Worm (Caenorhabditis elegans): Measurements from ENCODE around the gene srd-68.

Gene srd-68

ce11 chrV:16888788-16889325, 13.8 kb downstream of the srd-68 start, which contains the start of the genes ifas-2 and fbxa-44:
Gene ifas-2, minus strand, starts transcription at chrV:16888888.
Gene fbxa-44, plus strand, starts transcription at chrV:16889275.
- TF ChIP-seq daf-12 (tag; optimal IDR thresholded peaks at IDR 0.05) = no peak
- no peak for TF ChIP-seq fkh-2 (tag; optimal IDR thresholded peaks at IDR 0.05)
- TF ChIP-seq nhr-12 (tag; optimal IDR thresholded peaks at IDR 0.05) = no peak
- TF ChIP-seq snpc-4 (tag; optimal IDR thresholded peaks at IDR 0.05) = no peak
- TF ChIP-seq nhr-76 (tag; optimal IDR thresholded peaks at IDR 0.05) = no peak
- no peak for TF ChIP-seq ceh-82 (tag; optimal IDR thresholded peaks at IDR 0.05)
- no peak for TF ChIP-seq elt-2 (tag; optimal IDR thresholded peaks at IDR 0.05)
- no peak for TF ChIP-seq ZK546.5 (tag; optimal IDR thresholded peaks at IDR 0.05)
- no peak for TF ChIP-seq lin-15B (tag; optimal IDR thresholded peaks at IDR 0.05)
- no peak for TF ChIP-seq mml-1 (tag; optimal IDR thresholded peaks at IDR 0.05)
- TF ChIP-seq elt-1 (tag; optimal IDR thresholded peaks at IDR 0.05) = no peak
- no peak for TF ChIP-seq egl-27 (tag; optimal IDR thresholded peaks at IDR 0.05)
- no peak for TF ChIP-seq ztf-11 (tag; optimal IDR thresholded peaks at IDR 0.05)
- TF ChIP-seq unc-62 (GFP tag; optimal IDR thresholded peaks at IDR 0.05) = no peak
- TF ChIP-seq lin-39 (tag; optimal IDR thresholded peaks at IDR 0.05) = no peak
- no peak for TF ChIP-seq nhr-23 (tag; optimal IDR thresholded peaks at IDR 0.05)
- no peak for TF ChIP-seq ceh-16 (tag; optimal IDR thresholded peaks at IDR 0.05)
- no peak for TF ChIP-seq elt-3 (tag; optimal IDR thresholded peaks at IDR 0.05)
- TF ChIP-seq R02D3.7 (tag; optimal IDR thresholded peaks at IDR 0.05) = no peak
- TF ChIP-seq sea-2 (GFP tag; optimal IDR thresholded peaks at IDR 0.05) = no peak

- TF ChIP-seq ceh-9 (tag; optimal IDR thresholded peaks at IDR 0.05) (no peak), snpc-4 (tag; optimal IDR thresholded peaks at IDR 0.05) (no peak), sea-2 (GFP tag; optimal IDR thresholded peaks at IDR 0.05) (no peak), nhr-67 (tag; optimal IDR thresholded peaks at IDR 0.05) (no peak), nhr-23 (tag; optimal IDR thresholded peaks at IDR 0.05) (no peak), egl-27 (tag; optimal IDR thresholded peaks at IDR 0.05) (no peak)
These were observed 17.9 kb downstream of the srd-68 start, which contains the start of gene F09C6.13 for ce11 chrV:16884744-16885143. Gene F09C6.13, plus strand, starts transcription at chrV:16885044.

DNA sequence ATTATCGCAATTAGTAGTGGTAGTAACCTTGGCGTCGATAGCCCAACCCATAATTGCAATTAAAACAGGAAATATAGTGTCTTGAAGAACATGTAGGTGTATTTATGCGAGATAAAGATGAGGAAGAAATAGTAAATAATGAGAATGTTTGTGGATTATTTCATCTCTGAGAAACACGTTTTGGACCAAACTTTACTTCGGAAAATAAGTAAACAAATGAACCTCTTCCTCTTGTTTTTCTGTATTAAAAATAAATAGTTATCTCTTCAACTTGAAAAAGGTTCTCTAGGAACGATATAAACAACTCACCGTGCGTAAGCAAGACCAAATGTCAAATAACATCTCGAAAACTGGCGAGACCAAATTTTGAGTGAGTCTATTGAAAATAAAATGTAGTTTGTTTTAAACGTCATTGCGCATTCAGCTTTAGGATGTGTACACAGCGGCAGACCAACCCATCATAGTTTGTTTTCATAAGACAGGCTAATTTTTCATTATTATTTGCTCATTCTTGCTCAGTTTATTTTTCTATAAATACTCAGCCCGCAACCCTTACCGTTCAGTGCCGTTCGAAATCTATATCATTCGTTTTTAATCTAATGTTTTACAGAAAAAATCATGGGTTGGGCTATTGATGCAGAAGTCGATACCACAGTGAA, 20.2 kb downstream of the srd-68 start, which contains the start of the genes F09C6.11 and F09C6.12:
F09C6.11 (minus strand) TSS at position 51 of the 659 bp plus-strand sequence.
F09C6.12 (plus strand) TSS at position 609 of the 659 bp plus-strand sequence.
- TF ChIP-seq pha-4 (tag; optimal IDR thresholded peaks at IDR 0.05) (peak; percentile 95), nhr-77 (tag; optimal IDR thresholded peaks at IDR 0.05) (no peak), mdl-1 (tag; optimal IDR thresholded peaks at IDR 0.05) (no peak)

DNA sequence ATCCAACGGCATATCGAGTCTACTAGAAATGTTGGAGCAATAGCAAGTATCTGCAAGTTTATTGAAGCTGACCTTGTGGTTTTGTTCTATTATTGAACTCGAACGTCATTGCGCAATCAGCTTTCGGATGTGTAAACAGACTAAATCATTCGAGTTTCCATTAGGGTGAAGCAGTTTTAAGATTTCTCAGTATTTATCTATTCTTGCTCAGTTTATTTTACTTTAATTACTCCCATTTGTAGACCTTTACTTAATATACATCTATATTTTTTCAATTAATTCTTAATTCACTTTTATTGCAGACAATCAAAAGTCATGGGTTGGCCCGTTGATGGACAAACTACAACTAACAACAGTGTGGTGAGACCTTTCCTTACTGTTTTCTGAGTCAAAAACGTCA, 21.9 kb downstream of the srd-68 start, which contains the start of gene F09C6.14:
F09C6.14 (plus strand) TSS at position 301 of the 400 bp plus-strand sequence.
- no peak for TF ChIP-seq ZK546.5 (tag; optimal IDR thresholded peaks at IDR 0.05)
- TF ChIP-seq nhr-67 (tag; optimal IDR thresholded peaks at IDR 0.05) = no peak
- TF ChIP-seq pha-4 (tag; optimal IDR thresholded peaks at IDR 0.05) = no peak
- TF ChIP-seq nhr-237 (tag; optimal IDR thresholded peaks at IDR 0.05) = no peak
- TF ChIP-seq eor-1 (tag; optimal IDR thresholded peaks at IDR 0.05) = no peak
- TF ChIP-seq mml-1 (tag; optimal IDR thresholded peaks at IDR 0.05) = no peak
- TF ChIP-seq elt-1 (tag; optimal IDR thresholded peaks at IDR 0.05) = no peak
- no peak for TF ChIP-seq ceh-9 (tag; optimal IDR thresholded peaks at IDR 0.05)
- TF ChIP-seq ztf-11 (tag; optimal IDR thresholded peaks at IDR 0.05) = no peak
- TF ChIP-seq nhr-43 (tag; optimal IDR thresholded peaks at IDR 0.05; ENCODE audit: poor library complexity, severe bottlenecking) = no peak
- no peak for TF ChIP-seq ztf-4 (tag; optimal IDR thresholded peaks at IDR 0.05)
- TF ChIP-seq elt-2 (tag; optimal IDR thresholded peaks at IDR 0.05) = no peak
- TF ChIP-seq jun-1 (tag; optimal IDR thresholded peaks at IDR 0.05) = no peak
- no peak for TF ChIP-seq snpc-4 (tag; optimal IDR thresholded peaks at IDR 0.05)
- no peak for TF ChIP-seq R02D3.7 (tag; optimal IDR thresholded peaks at IDR 0.05)
- no peak for TF ChIP-seq nhr-23 (tag; optimal IDR thresholded peaks at IDR 0.05)
- TF ChIP-seq zag-1 (tag; optimal IDR thresholded peaks at IDR 0.05) = no peak
- no peak for TF ChIP-seq egl-5 (tag; optimal IDR thresholded peaks at IDR 0.05)
- TF ChIP-seq nhr-11 (tag; optimal IDR thresholded peaks at IDR 0.05) = no peak

- no peak for TF ChIP-seq snpc-4 (tag; optimal IDR thresholded peaks at IDR 0.05)
- no peak for TF ChIP-seq sea-2 (GFP tag; optimal IDR thresholded peaks at IDR 0.05)
These were observed 22.6 kb downstream of the srd-68 start, which contains the start of gene F09C6.3 for ce11 chrV:16880054-16880453. Gene F09C6.3, minus strand, starts transcription at chrV:16880154.

Data from whole organism, L3 larva.